Worm (Caenorhabditis elegans) whole organism, mixed stage, embryonic: ENCODE results near the gene elo-4.

Experiments used
- M03D4.4 ChIP-seq: sonication (generic microtip); optimal IDR thresholded peaks from 2 replicates; lab custom pipeline; 2017; ENCODE audit warnings: mild to moderate bottlenecking, missing genetic modification characterization, missing compliant biosample characterization
- bed-3 ChIP-seq: fragments of 200-800 bp; sonication (Bioruptor generic); optimal IDR thresholded peaks from 3 replicates; lab custom pipeline; 2018; ENCODE audit warnings: mild to moderate bottlenecking, missing genetic modification characterization, moderate library complexity, missing compliant biosample characterization
- blmp-1 ChIP-seq: fragments of 150-350 bp; optimal IDR thresholded peaks from 2 replicates; lab custom pipeline; 2014; ENCODE audit warnings: missing biosample characterization, missing genetic modification characterization
- ceh-39 ChIP-seq: fragments of 150-350 bp; optimal IDR thresholded peaks from 2 replicates; lab custom pipeline; 2014; ENCODE audit warnings: missing biosample characterization, missing genetic modification characterization
- ceh-43 ChIP-seq: fragments of 200-800 bp; sonication (Bioruptor generic); optimal IDR thresholded peaks from 2 replicates; lab custom pipeline; 2018; ENCODE audit warnings: mild to moderate bottlenecking, missing genetic modification characterization, moderate library complexity, missing compliant biosample characterization
- ceh-83 ChIP-seq: fragments of 200-800 bp; sonication (Bioruptor generic); optimal IDR thresholded peaks from 2 replicates; lab custom pipeline; 2018; ENCODE audit warnings: mild to moderate bottlenecking, missing genetic modification characterization, missing compliant biosample characterization
- ces-1 ChIP-seq: fragments of 150-350 bp; optimal IDR thresholded peaks from 2 replicates; lab custom pipeline; 2014; ENCODE audit warnings: missing biosample characterization, missing genetic modification reagents, missing genetic modification characterization
- cnd-1 ChIP-seq: fragments of 200-800 bp; sonication (Bioruptor generic); optimal IDR thresholded peaks from 2 replicates; lab custom pipeline; 2018; ENCODE audit warnings: mild to moderate bottlenecking, missing genetic modification characterization, missing compliant biosample characterization
- elt-1 ChIP-seq: sonication (generic microtip); optimal IDR thresholded peaks from 2 replicates; lab custom pipeline; 2017; ENCODE audit warnings: missing genetic modification characterization, mild to moderate bottlenecking, missing compliant biosample characterization, antibody characterized with exemption, moderate library complexity, borderline replicate concordance; ENCODE audit not compliant: insufficient read depth
- elt-3 ChIP-seq: fragments of 150-350 bp; optimal IDR thresholded peaks from 2 replicates; lab custom pipeline; 2014; ENCODE audit warnings: missing biosample characterization, missing genetic modification characterization
- flh-1 ChIP-seq: fragments of 200-800 bp; sonication (Bioruptor generic); optimal IDR thresholded peaks from 2 replicates; lab custom pipeline; 2018; ENCODE audit warnings: mild to moderate bottlenecking, missing genetic modification characterization, moderate library complexity, missing compliant biosample characterization
- ham-2 ChIP-seq: fragments of 200-800 bp; sonication (Bioruptor generic); optimal IDR thresholded peaks from 2 replicates; lab custom pipeline; 2018; ENCODE audit warnings: mild to moderate bottlenecking, missing genetic modification characterization, missing compliant biosample characterization
- hlh-1 ChIP-seq: fragments of 150-350 bp; optimal IDR thresholded peaks from 2 replicates; lab custom pipeline; 2014; ENCODE audit warnings: missing biosample characterization, missing genetic modification reagents, missing genetic modification characterization
- lin-13 ChIP-seq: fragments of 150-350 bp; optimal IDR thresholded peaks from 2 replicates; lab custom pipeline; 2014; ENCODE audit warnings: missing biosample characterization, missing genetic modification characterization
- lin-32 ChIP-seq: fragments of 200-800 bp; sonication (Bioruptor generic); optimal IDR thresholded peaks from 2 replicates; lab custom pipeline; 2018; ENCODE audit warnings: mild to moderate bottlenecking, missing genetic modification characterization, missing compliant biosample characterization
- mep-1 ChIP-seq: fragments of 150-350 bp; optimal IDR thresholded peaks from 2 replicates; lab custom pipeline; 2017; ENCODE audit warnings: missing biosample characterization, missing genetic modification reagents, missing genetic modification characterization, inconsistent platforms
- mls-2 ChIP-seq: sonication (generic microtip); optimal IDR thresholded peaks from 2 replicates; lab custom pipeline; 2016; ENCODE audit warnings: mild to moderate bottlenecking, missing genetic modification characterization, moderate library complexity, missing compliant biosample characterization
- nhr-12 ChIP-seq: fragments of 150-350 bp; optimal IDR thresholded peaks from 2 replicates; lab custom pipeline; 2014; ENCODE audit warnings: missing biosample characterization, missing genetic modification characterization
- nhr-2 ChIP-seq: fragments of 150-350 bp; optimal IDR thresholded peaks from 2 replicates; lab custom pipeline; 2014; ENCODE audit warnings: missing biosample characterization, missing genetic modification characterization
- nhr-237 ChIP-seq: fragments of 150-350 bp; optimal IDR thresholded peaks from 2 replicates; lab custom pipeline; 2014; ENCODE audit warnings: missing biosample characterization, missing genetic modification characterization
- nhr-28 ChIP-seq: fragments of 150-350 bp; optimal IDR thresholded peaks from 2 replicates; lab custom pipeline; 2014; ENCODE audit warnings: missing biosample characterization, missing genetic modification characterization
- nhr-76 ChIP-seq: sonication (generic microtip); optimal IDR thresholded peaks from 2 replicates; lab custom pipeline; 2017; ENCODE audit warnings: missing biosample characterization, missing genetic modification characterization
- pha-4 ChIP-seq: fragments of 150-350 bp; optimal IDR thresholded peaks from 2 replicates; lab custom pipeline; 2018; ENCODE audit warnings: missing biosample characterization, missing genetic modification reagents, missing genetic modification characterization
- sem-2 ChIP-seq: fragments of 200-800 bp; sonication (Bioruptor generic); optimal IDR thresholded peaks from 2 replicates; lab custom pipeline; 2018; ENCODE audit warnings: mild to moderate bottlenecking, missing genetic modification characterization, missing compliant biosample characterization
- snpc-4 ChIP-seq: fragments of 150-350 bp; optimal IDR thresholded peaks from 2 replicates; lab custom pipeline; 2014; ENCODE audit warnings: missing biosample characterization, missing genetic modification characterization
- sptf-1 ChIP-seq: sonication (generic microtip); optimal IDR thresholded peaks from 2 replicates; lab custom pipeline; 2017; ENCODE audit warnings: mild to moderate bottlenecking, missing genetic modification characterization, moderate library complexity, missing compliant biosample characterization
- tbx-8 ChIP-seq: fragments of 200-800 bp; sonication (Bioruptor generic); optimal IDR thresholded peaks from 2 replicates; lab custom pipeline; 2018; ENCODE audit warnings: mild to moderate bottlenecking, missing genetic modification characterization, moderate library complexity, missing compliant biosample characterization
- unc-120 ChIP-seq: sonication (generic microtip); optimal IDR thresholded peaks from 2 replicates; lab custom pipeline; 2017; ENCODE audit warnings: missing genetic modification characterization, missing compliant biosample characterization; ENCODE audit not compliant: poor library complexity, severe bottlenecking
- unc-39 ChIP-seq: fragments of 150-350 bp; optimal IDR thresholded peaks from 2 replicates; lab custom pipeline; 2014; ENCODE audit warnings: missing biosample characterization, missing genetic modification characterization
- unc-62 ChIP-seq: fragments of 150-350 bp; optimal IDR thresholded peaks from 2 replicates; lab custom pipeline; 2014; ENCODE audit warnings: missing biosample characterization, missing genetic modification reagents, missing genetic modification characterization
- zip-8 ChIP-seq: fragments of 150-350 bp; optimal IDR thresholded peaks from 2 replicates; lab custom pipeline; 2014; ENCODE audit warnings: missing biosample characterization, missing genetic modification characterization
- ztf-11 ChIP-seq: fragments of 150-350 bp; optimal IDR thresholded peaks from 2 replicates; lab custom pipeline; 2014; ENCODE audit warnings: missing biosample characterization, missing genetic modification characterization

The elo-4 gene

DNA sequence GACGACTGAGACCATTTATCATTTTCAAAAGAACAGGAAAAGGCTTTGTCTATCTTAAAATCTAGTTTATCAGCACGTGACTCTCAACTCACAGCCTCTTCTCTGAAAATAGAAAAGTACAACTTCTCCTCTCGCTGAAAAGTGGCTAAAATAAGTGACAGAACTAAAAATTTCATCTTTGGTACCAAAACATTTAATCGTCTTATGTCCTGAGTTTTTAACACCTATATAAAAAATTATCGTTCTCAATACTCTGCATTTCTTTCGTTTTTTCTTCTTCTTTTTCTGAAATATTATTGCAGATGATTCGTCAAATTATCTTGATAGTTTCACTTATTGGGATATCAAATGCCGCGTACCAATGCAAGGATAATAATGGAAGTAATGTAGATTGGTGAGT lies 32.9 kb upstream of the elo-4 start, which contains the start of gene crn-6:
TSS of gene crn-6 (plus strand) at position 301 of the 400 bp plus-strand sequence.
- TF ChIP-seq zip-8 (tag; lab: Kevin White, UChicago) (no peak), lin-32 (GFP tag; lab: Kevin White, UChicago) (no peak), nhr-12 (tag; lab: Kevin White, UChicago) (no peak), ceh-39 (tag; lab: Kevin White, UChicago) (no peak), elt-3 (tag; lab: Kevin White, UChicago) (no peak), snpc-4 (tag; lab: Kevin White, UChicago) (no peak), unc-120 (tag; lab: Kevin White, UChicago) (no peak), ceh-43 (GFP tag; lab: Kevin White, UChicago) (no peak), bed-3 (GFP tag; lab: Kevin White, UChicago) (no peak), ztf-11 (no peak), nhr-237 (tag; lab: Kevin White, UChicago) (no peak), flh-1 (GFP tag; lab: Kevin White, UChicago) (no peak), lin-13 (no peak), ces-1 (GFP tag; lab: Kevin White, UChicago) (no peak), unc-62 (no peak), nhr-28 (no peak)

DNA sequence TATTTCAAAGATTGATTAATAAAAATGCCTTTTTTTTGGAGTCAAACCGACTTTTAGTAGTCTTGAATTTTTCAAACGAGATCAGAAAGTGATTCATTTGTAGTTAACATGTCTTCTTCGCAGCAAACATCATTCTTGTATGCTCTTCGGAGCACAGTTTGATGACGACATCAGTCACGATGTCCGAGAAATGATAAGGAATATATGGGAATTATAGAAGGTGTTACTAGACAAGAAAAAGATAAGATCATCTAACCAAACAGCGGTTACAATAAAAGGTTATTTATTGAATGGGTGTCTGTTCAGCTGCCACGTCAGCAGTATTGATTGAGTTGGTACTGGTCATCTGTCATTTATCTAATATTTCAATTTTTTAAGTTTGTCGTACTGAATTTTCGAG lies 32.3 kb upstream of the elo-4 start:
- TF ChIP-seq bed-3 (GFP tag; lab: Kevin White, UChicago) (no peak), unc-62 (no peak), mep-1 (tag; lab: Kevin White, UChicago) (no peak), ceh-39 (tag; lab: Kevin White, UChicago) (no peak), sptf-1 (no peak), lin-13 (no peak), ceh-43 (GFP tag; lab: Kevin White, UChicago) (no peak), lin-32 (GFP tag; lab: Kevin White, UChicago) (no peak), sem-2 (GFP tag; lab: Kevin White, UChicago) (no peak), blmp-1 (no peak), pha-4 (tag; lab: Kevin White, UChicago) (no peak), nhr-76 (tag; lab: Kevin White, UChicago) (no peak), elt-3 (tag; lab: Kevin White, UChicago) (no peak), nhr-237 (tag; lab: Kevin White, UChicago) (no peak), ceh-83 (GFP tag; lab: Kevin White, UChicago) (no peak), cnd-1 (tag; lab: Kevin White, UChicago) (no peak), flh-1 (GFP tag; lab: Kevin White, UChicago) (no peak)
- TF ChIP-seq, all 35 proteins: peak for 0

DNA sequence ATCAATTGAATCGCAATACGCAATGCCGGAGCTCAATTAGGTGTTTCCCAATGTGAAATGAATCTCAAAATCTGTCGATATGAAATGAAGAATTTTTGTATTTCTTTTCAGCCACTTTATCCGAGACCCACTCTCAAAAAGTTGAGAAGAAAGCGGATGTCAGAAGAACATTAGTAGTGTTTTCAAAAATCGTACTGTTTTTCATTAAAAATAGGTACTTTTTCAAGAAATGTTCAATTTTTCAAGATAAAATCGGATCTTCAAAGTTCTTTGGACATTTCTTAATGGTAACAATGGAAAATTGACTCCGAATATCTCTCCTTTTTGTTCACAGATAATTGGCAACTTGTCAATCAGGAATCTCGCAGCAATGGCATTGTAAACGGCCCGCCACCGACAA lies 27.2 kb upstream of the elo-4 start, which contains the start of gene flp-25:
TSS of gene flp-25 (plus strand) at position 301 of the 400 bp plus-strand sequence.
- TF ChIP-seq sem-2 (GFP tag; lab: Kevin White, UChicago) = no peak
- TF ChIP-seq nhr-12 (tag; lab: Kevin White, UChicago) = no peak
- no peak for TF ChIP-seq nhr-76 (tag; lab: Kevin White, UChicago)

DNA sequence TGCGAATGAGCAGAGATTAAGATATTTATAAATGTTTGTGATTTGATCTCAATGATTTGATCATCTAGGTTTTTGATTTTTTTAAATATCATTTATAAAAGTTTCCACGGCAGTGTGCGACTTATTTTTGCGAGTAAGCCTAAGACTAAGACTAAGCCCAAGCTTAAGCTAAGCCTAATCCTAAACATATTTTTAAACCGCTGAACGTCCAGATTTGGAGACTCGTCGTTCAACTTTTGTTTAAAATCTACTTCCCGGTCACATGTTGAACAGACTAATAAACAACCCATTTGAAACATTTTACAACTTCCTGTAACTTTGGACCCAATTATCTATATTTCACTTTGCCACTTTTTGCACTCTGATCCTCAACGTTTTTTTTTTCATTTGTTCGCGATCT lies 25.0 kb upstream of the elo-4 start, which contains the start of gene K04H4.5:
TSS of gene K04H4.5 (plus strand) at position 301 of the 400 bp plus-strand sequence.
- TF ChIP-seq mep-1 (tag; lab: Kevin White, UChicago) (no peak), lin-32 (GFP tag; lab: Kevin White, UChicago) (no peak), nhr-12 (tag; lab: Kevin White, UChicago) (no peak), mls-2 (tag; lab: Kevin White, UChicago) (no peak), nhr-2 (tag; lab: Kevin White, UChicago) (no peak), nhr-76 (tag; lab: Kevin White, UChicago) (no peak), ham-2 (GFP tag; lab: Kevin White, UChicago) (no peak), sem-2 (GFP tag; lab: Kevin White, UChicago) (no peak), unc-39 (tag; lab: Kevin White, UChicago) (no peak), ceh-43 (GFP tag; lab: Kevin White, UChicago) (no peak), hlh-1 (no peak), elt-3 (tag; lab: Kevin White, UChicago) (no peak), nhr-237 (tag; lab: Kevin White, UChicago) (no peak), lin-13 (no peak), elt-1 (no peak), cnd-1 (tag; lab: Kevin White, UChicago) (no peak)

DNA sequence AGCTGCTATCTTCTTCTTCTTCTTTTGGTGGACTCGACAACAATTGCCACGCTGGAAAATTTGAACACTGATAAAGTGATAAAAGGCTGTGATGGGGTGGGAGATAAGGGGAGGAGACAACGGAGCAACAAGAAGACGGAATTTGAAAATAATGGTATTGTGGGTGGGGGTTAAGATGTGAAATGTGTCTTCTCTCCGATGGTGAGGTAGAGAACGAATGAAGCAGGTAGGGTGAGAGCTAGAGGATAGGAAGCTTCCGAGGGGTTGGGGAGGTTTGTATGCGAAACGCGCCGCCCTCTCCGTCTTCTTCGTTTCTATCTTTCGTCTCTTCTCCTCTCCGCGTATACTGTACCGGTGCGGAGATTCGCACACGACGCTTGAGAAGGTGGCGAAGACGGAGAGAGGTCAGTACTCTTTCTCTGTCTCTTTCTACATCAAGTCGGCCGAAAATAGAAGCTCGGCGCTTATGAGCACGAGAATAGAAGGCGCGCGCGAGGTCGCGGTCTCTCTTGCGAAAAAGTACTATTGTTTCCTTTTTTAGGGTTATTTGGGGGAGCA lies 21.4 kb upstream of the elo-4 start, which contains the start of gene chtb-1:
TSS of gene chtb-1 (minus strand) at position 51 of the 558 bp plus-strand sequence.
- TF ChIP-seq tbx-8 = no peak
- TF ChIP-seq unc-120 (tag; lab: Kevin White, UChicago) = no peak
- TF ChIP-seq M03D4.4 (tag; lab: Kevin White, UChicago) = no peak
- TF ChIP-seq bed-3 (GFP tag; lab: Kevin White, UChicago) = no peak
- TF ChIP-seq unc-62 = no peak
- TF ChIP-seq hlh-1 = no peak
- no peak for TF ChIP-seq sptf-1
- no peak for TF ChIP-seq sem-2 (GFP tag; lab: Kevin White, UChicago)
- TF ChIP-seq ceh-39 (tag; lab: Kevin White, UChicago) = no peak
- TF ChIP-seq nhr-76 (tag; lab: Kevin White, UChicago) = no peak
